Worm (Caenorhabditis elegans) whole organism, L2 larva: ENCODE results near the gene grl-29.

Source experiments
- R02D3.7 ChIP-seq: fragments of 150-350 bp; optimal IDR thresholded peaks from 2 replicates; lab custom pipeline; 2014; ENCODE audit warnings: missing biosample characterization, missing genetic modification characterization
- Y55F3AM.14 ChIP-seq: fragments of 200-800 bp; sonication (Bioruptor generic); optimal IDR thresholded peaks from 2 replicates; lab custom pipeline; 2018; ENCODE audit warnings: mild to moderate bottlenecking, missing genetic modification characterization, missing compliant biosample characterization
- ama-1 ChIP-seq: fragments of 150-350 bp; optimal IDR thresholded peaks from 2 replicates; lab custom pipeline; 2018; ENCODE audit warnings: inconsistent platforms
- lin-13 ChIP-seq: fragments of 150-350 bp; optimal IDR thresholded peaks from 2 replicates; lab custom pipeline; 2014; ENCODE audit warnings: missing biosample characterization, missing genetic modification reagents, missing genetic modification characterization
- nhr-237 ChIP-seq: fragments of 150-350 bp; optimal IDR thresholded peaks from 2 replicates; lab custom pipeline; 2014; ENCODE audit warnings: missing biosample characterization, missing genetic modification characterization
- sma-3 ChIP-seq: sonication (generic microtip); optimal IDR thresholded peaks from 2 replicates; lab custom pipeline; 2016; ENCODE audit warnings: missing genetic modification reagents, missing genetic modification characterization, missing compliant biosample characterization
- snpc-4 ChIP-seq: fragments of 150-350 bp; optimal IDR thresholded peaks from 2 replicates; lab custom pipeline; 2014; ENCODE audit warnings: missing biosample characterization, missing genetic modification characterization

DNA sequence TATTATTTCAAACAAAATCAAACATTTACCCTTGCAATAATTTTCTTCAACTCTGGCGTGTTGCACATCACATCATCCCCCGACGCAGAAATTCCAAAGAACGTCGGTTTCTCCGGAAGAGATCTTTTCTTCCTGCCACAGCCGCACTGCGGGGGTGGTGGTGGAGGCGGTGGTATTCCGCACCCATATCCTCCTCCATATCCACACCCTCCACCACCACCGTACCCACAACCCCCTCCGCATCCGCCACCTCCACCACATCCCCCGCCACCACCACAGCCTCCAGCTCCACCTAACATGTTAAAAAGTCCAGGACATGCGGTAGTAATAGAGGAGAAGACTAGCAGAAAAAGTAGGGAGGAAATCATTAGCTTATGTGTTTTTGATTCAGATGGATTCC, at the start of gene grl-29:
- no peak for TF ChIP-seq lin-13 (GFP tag; lab: Kevin White, UChicago)
- TF ChIP-seq nhr-237, result no peak
- TF ChIP-seq sma-3 (GFP tag; lab: Kevin White, UChicago), result no peak
- TF ChIP-seq ama-1, result no peak
- TF ChIP-seq R02D3.7 (tag; lab: Kevin White, UChicago), result no peak
- no peak for TF ChIP-seq snpc-4 (tag; lab: Kevin White, UChicago)
- no peak for TF ChIP-seq Y55F3AM.14 (GFP tag; lab: Kevin White, UChicago)
